Worm (Caenorhabditis elegans): ENCODE measurements around the gene hpr-9.

The hpr-9 gene

DNA sequence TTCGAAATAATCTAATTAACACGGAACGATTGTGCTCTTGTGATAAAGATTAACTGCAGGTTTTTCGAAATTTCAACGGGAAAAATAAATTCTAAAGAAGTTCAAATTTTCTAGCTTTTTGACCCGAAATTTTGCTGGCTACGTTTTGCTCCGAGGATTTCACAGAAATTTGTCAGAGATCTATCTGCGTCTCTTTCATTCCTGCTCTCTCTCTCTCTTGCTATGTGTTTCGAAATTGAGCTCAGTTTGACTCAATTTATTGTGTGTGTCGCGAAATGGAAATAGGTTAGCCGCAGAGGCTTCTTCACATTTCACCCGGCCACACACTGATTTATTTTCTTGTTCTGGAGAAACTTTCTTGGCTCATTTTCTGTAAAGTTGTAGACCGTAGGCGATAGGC is 36.3 kb downstream of the hpr-9 start:
- TF ChIP-seq med-1 (GFP tag; optimal IDR thresholded peaks at IDR 0.05; ENCODE audit: insufficient read depth), result no peak
- no peak for TF ChIP-seq tab-1 (GFP tag; IDR thresholded peaks at IDR 0.05)
- no peak for TF ChIP-seq klf-2 (GFP tag; conservative IDR thresholded peaks at IDR 0.05)
- no peak for TF ChIP-seq ztf-23 (GFP tag; IDR thresholded peaks at IDR 0.05)
- no peak for TF ChIP-seq cog-1 (tag; optimal IDR thresholded peaks at IDR 0.05)
- no peak for TF ChIP-seq ztf-29 (GFP tag; IDR thresholded peaks at IDR 0.05)
- no peak for TF ChIP-seq T22C8.4 (GFP tag; IDR thresholded peaks at IDR 0.05)
- TF ChIP-seq flt-1 (GFP tag; IDR thresholded peaks at IDR 0.05), result no peak
- TF ChIP-seq ref-1 (GFP tag; conservative IDR thresholded peaks at IDR 0.05), result no peak

- no peak for TF ChIP-seq ztf-23 (GFP tag; IDR thresholded peaks at IDR 0.05)
- no peak for TF ChIP-seq ref-1 (GFP tag; conservative IDR thresholded peaks at IDR 0.05)
- no peak for TF ChIP-seq tab-1 (GFP tag; IDR thresholded peaks at IDR 0.05)
- no peak for TF ChIP-seq flt-1 (GFP tag; IDR thresholded peaks at IDR 0.05)
- no peak for TF ChIP-seq T22C8.4 (GFP tag; IDR thresholded peaks at IDR 0.05)
- TF ChIP-seq med-1 (GFP tag; optimal IDR thresholded peaks at IDR 0.05; ENCODE audit: insufficient read depth), result no peak
- TF ChIP-seq cog-1 (tag; optimal IDR thresholded peaks at IDR 0.05), result no peak
- TF ChIP-seq klf-2 (GFP tag; conservative IDR thresholded peaks at IDR 0.05), result no peak
- no peak for TF ChIP-seq ztf-29 (GFP tag; IDR thresholded peaks at IDR 0.05)
These were observed 37.0 kb downstream of the hpr-9 start for ce11 chrIII:10658394-10658793.

DNA sequence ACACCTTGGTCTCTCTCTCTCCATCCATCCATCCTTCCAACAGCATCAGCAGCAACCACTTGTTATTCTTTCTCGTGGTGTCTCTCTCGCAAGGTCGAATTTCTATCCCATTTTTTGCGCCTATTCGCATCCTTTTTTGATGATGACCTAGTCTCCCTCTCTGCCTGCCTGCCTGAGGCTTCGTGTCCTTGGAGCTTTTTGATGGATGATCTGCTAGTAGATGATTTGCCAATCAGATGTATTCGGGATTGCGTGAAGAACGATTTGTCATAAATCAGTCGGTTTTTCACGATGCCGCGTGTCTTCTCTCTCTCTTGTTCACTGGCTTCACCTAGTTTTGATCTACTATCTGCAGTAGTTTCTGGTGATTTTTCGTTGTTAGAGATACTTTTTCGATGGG is 39.9 kb downstream of the hpr-9 start:
- TF ChIP-seq med-1 (GFP tag; optimal IDR thresholded peaks at IDR 0.05; ENCODE audit: insufficient read depth) (no peak), ztf-29 (GFP tag; IDR thresholded peaks at IDR 0.05) (0 out of 2 replicates have a peak, but pooled peaks have one; percentile 16)

- TF ChIP-seq T22C8.4 (GFP tag; IDR thresholded peaks at IDR 0.05) (no peak), tab-1 (GFP tag; IDR thresholded peaks at IDR 0.05) (no peak), ztf-23 (GFP tag; IDR thresholded peaks at IDR 0.05) (no peak), med-1 (GFP tag; optimal IDR thresholded peaks at IDR 0.05; ENCODE audit: insufficient read depth) (no peak), ztf-29 (GFP tag; IDR thresholded peaks at IDR 0.05) (no peak), ref-1 (GFP tag; conservative IDR thresholded peaks at IDR 0.05) (no peak), cog-1 (tag; optimal IDR thresholded peaks at IDR 0.05) (no peak), klf-2 (GFP tag; conservative IDR thresholded peaks at IDR 0.05) (no peak), flt-1 (GFP tag; IDR thresholded peaks at IDR 0.05) (no peak)
These were observed 45.3 kb downstream of the hpr-9 start for ce11 chrIII:10666640-10667039.

DNA sequence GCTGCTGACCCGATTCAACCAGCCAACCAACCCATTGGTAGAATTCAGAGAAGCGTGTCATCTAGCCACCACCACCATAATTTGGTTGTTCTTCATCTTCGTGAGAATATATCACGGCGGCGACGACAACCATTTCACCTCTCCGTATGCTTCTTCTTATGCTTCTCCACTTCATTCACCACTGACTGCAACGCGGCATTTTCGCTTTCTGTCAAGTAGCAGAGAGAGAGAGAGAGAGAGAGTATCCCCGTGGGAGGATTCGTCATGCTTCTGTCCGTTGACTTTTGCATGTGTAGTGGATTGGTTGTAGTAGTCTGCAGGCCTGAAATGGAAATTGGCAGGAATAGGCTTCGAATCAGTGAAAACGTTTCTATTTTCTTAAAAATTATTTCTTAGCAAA is 50.5 kb downstream of the hpr-9 start:
- TF ChIP-seq med-1 (GFP tag; optimal IDR thresholded peaks at IDR 0.05; ENCODE audit: insufficient read depth) (no peak), ref-1 (GFP tag; conservative IDR thresholded peaks at IDR 0.05) (no peak), flt-1 (GFP tag; IDR thresholded peaks at IDR 0.05) (no peak), T22C8.4 (GFP tag; IDR thresholded peaks at IDR 0.05) (no peak), tab-1 (GFP tag; IDR thresholded peaks at IDR 0.05) (no peak), cog-1 (tag; optimal IDR thresholded peaks at IDR 0.05) (no peak), ztf-23 (GFP tag; IDR thresholded peaks at IDR 0.05) (no peak), ztf-29 (GFP tag; IDR thresholded peaks at IDR 0.05) (no peak), klf-2 (GFP tag; conservative IDR thresholded peaks at IDR 0.05) (no peak)

Data from whole organism, midembryonic.